Fruit fly (Drosophila melanogaster): ENCODE measurements around the gene Ttc1.

DNA sequence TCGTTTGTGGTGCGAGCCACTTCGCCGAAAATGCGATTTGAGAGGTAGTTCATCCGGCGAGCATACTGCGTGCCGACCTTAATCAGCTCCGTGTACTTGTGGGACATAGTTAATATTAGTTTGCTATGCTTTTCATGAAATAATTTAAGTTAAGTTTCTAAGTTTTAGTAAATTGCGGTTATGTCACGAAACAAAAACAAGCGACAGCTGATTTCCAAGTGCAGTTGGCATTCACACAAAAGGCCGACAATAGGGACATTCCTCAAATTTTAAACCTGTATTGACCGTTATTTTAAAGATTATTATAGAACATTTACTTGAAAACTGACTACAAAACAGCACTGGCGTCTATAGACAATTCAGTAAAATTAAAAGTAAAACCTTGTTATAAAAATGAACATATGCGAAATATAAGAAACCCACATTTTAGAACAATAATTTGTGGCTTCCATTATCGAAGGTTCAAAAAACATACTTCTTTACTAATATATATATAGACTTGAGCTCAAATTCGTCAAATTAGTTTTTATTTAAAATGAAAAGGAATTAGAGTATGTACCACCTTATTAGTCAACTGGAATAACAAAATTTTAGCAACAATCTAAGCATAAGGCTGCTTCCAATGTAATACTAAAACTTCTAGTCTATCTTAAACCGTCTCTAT, 6.3 kb downstream of the Ttc1 start, which contains the start of gene mRpS33:
- TF ChIP-seq CG8301 (tag; optimal IDR thresholded peaks at IDR 0.05) = no peak
- TF ChIP-seq Pif1B (GFP tag; optimal IDR thresholded peaks at IDR 0.05) = no peak
- no peak for TF ChIP-seq D1 (tag; optimal IDR thresholded peaks at IDR 0.05)
- no peak for TF ChIP-seq Ets98B (GFP tag; IDR thresholded peaks at IDR 0.05)
- no peak for TF ChIP-seq CG15710 (tag; optimal IDR thresholded peaks at IDR 0.05)
- no peak for TF ChIP-seq fd96Ca (GFP tag; IDR thresholded peaks at IDR 0.05)
- no peak for TF ChIP-seq rn (GFP tag; IDR thresholded peaks at IDR 0.05)
- TF ChIP-seq CG9948 (tag; optimal IDR thresholded peaks at IDR 0.05) = no peak
- no peak for TF ChIP-seq CG14655 (GFP tag; optimal IDR thresholded peaks at IDR 0.05)
- TF ChIP-seq CG8159 (tag; optimal IDR thresholded peaks at IDR 0.05) = no peak
- no peak for TF ChIP-seq CG12605 (GFP tag; IDR thresholded peaks at IDR 0.05)
- TF ChIP-seq Pif1A (GFP tag; optimal IDR thresholded peaks at IDR 0.05) = no peak
- TF ChIP-seq Snoo (tag; optimal IDR thresholded peaks at IDR 0.05) = no peak
- TF ChIP-seq CG4496 (GFP tag; IDR thresholded peaks at IDR 0.05) = no peak

Data from whole organism, pupa.